Worm (Caenorhabditis elegans) whole organism, young adult: ENCODE measurements around the gene F55C12.2.

Experiments used
- B0019.2 ChIP-seq: fragments of 200-800 bp; sonication (Bioruptor generic); conservative IDR thresholded peaks from 2 replicates; pipeline ENCODE4 v1.3.6; 2022; ENCODE audit warnings: missing genetic modification reagents, missing genetic modification characterization, missing compliant biosample characterization
- B0336.3 ChIP-seq: fragments of 200-800 bp; sonication (Bioruptor generic); IDR thresholded peaks from 2 replicates; pipeline ENCODE4 v1.3.6; 2022; ENCODE audit warnings: missing genetic modification characterization, missing compliant biosample characterization
- F49E8.2 ChIP-seq: sonication (generic microtip); optimal IDR thresholded peaks from 3 replicates; lab custom pipeline; 2017; ENCODE audit warnings: missing genetic modification characterization, mild to moderate bottlenecking, missing compliant biosample characterization, antibody characterized with exemption, moderate library complexity; ENCODE audit not compliant: insufficient read depth
- Y56A3A.18 ChIP-seq: fragments of 200-800 bp; sonication (Bioruptor generic); IDR thresholded peaks from 2 replicates; pipeline ENCODE4 v1.3.6; 2022; ENCODE audit warnings: missing genetic modification reagents, missing genetic modification characterization, missing compliant biosample characterization
- akir-1 ChIP-seq: fragments of 200-800 bp; sonication (Bioruptor generic); optimal IDR thresholded peaks from 2 replicates; lab custom pipeline; 2018; ENCODE audit warnings: mild to moderate bottlenecking, missing genetic modification characterization, moderate library complexity, missing compliant biosample characterization
- ama-1 ChIP-seq, 3 experiments: fragments of 150-350 bp in 1 of 3; sonication (generic microtip) in 2 of 3; optimal IDR thresholded peaks; 2 replicates each; lab custom pipeline; 2014 to 2018; ENCODE audit warnings: missing biosample characterization in 2 of 3, missing genetic modification characterization in 2 of 3, missing genetic modification reagents in 2 of 3
- bed-2 ChIP-seq: fragments of 200-800 bp; sonication (Bioruptor generic); IDR thresholded peaks from 2 replicates; pipeline ENCODE4 v1.3.6; 2022; ENCODE audit warnings: missing genetic modification reagents, missing genetic modification characterization, missing compliant biosample characterization
- die-1 ChIP-seq: sonication (generic microtip); optimal IDR thresholded peaks from 2 replicates; lab custom pipeline; 2016; ENCODE audit warnings: missing genotype, mild to moderate bottlenecking, missing genetic modification characterization, missing compliant biosample characterization
- egl-44 ChIP-seq: fragments of 200-800 bp; sonication (Bioruptor generic); IDR thresholded peaks from 2 replicates; pipeline ENCODE4 v1.3.6; 2022; ENCODE audit warnings: missing genetic modification reagents, missing genetic modification characterization, missing compliant biosample characterization
- nfya-1 ChIP-seq: sonication (generic microtip); optimal IDR thresholded peaks from 2 replicates; lab custom pipeline; 2017; ENCODE audit warnings: antibody characterized with exemption, missing compliant biosample characterization, missing genetic modification characterization, borderline replicate concordance; ENCODE audit not compliant: insufficient read depth
- rpc-1 ChIP-seq, 2 experiments: fragments of 150-350 bp in 1 of 2; sonication (generic microtip) in 1 of 2; optimal IDR thresholded peaks; 2 replicates each; lab custom pipeline; 2014 to 2018; ENCODE audit warnings: missing biosample characterization in 1 of 2, missing genetic modification characterization in 1 of 2, missing genetic modification reagents in 1 of 2, missing genotype in 1 of 2
- sea-2 ChIP-seq: fragments of 200-800 bp; sonication (Bioruptor generic); IDR thresholded peaks from 2 replicates; pipeline ENCODE4 v1.3.6; 2022; ENCODE audit warnings: missing genetic modification characterization, missing compliant biosample characterization
- zfh-2 ChIP-seq: fragments of 200-800 bp; sonication (Bioruptor generic); conservative IDR thresholded peaks from 2 replicates; pipeline ENCODE4 v1.3.6; 2022; ENCODE audit warnings: missing genetic modification reagents, missing genetic modification characterization, missing compliant biosample characterization

ce11 chrII:5892813-5893212, 16.2 kb downstream of the F55C12.2 start:
- TF ChIP-seq akir-1 (no peak), sea-2 (no peak), nfya-1 (no peak), die-1 (tag; lab: Kevin White, UChicago) (no peak), zfh-2 (GFP tag; lab: Robert Waterston, UW) (no peak), egl-44 (no peak), ama-1 (optimal IDR thresholded peaks at IDR 0.05; lab: Kevin White, UChicago) (no peak), ama-1 (GFP tag; optimal IDR thresholded peaks at IDR 0.05; lab: Kevin White, UChicago) (no peak), B0336.3 (no peak), B0019.2 (GFP tag; lab: Robert Waterston, UW) (no peak), Y56A3A.18 (no peak), bed-2 (GFP tag; lab: Robert Waterston, UW) (no peak), rpc-1 (optimal IDR thresholded peaks at IDR 0.05; lab: Kevin White, UChicago) (no peak), rpc-1 (tag; optimal IDR thresholded peaks at IDR 0.05; lab: Kevin White, UChicago) (no peak), F49E8.2 (tag; lab: Kevin White, UChicago) (no peak)
